Fruit fly (Drosophila melanogaster): ENCODE data around the gene CG9536.

- no peak for TF ChIP-seq ey (GFP tag; optimal IDR thresholded peaks at IDR 0.05)
- TF ChIP-seq lola (GFP tag; optimal IDR thresholded peaks at IDR 0.05): no peak
- TF ChIP-seq Sp1 (GFP tag; optimal IDR thresholded peaks at IDR 0.05): no peak
- TF ChIP-seq dl (GFP tag; optimal IDR thresholded peaks at IDR 0.05; ENCODE audit: insufficient read depth in 1 of 2, partially characterized antibody in 2 of 2): no peak
- no peak for TF ChIP-seq psq (GFP tag; optimal IDR thresholded peaks at IDR 0.05)
Observed at dm6 chr2L:6448334-6448703, 28.5 kb downstream of the CG9536 start, which contains the start of gene Acox3.
